Fruit fly (Drosophila melanogaster): ENCODE measurements around the gene mRpS2.

- TF ChIP-seq CG15710 (tag; optimal IDR thresholded peaks at IDR 0.05), result no peak
- no peak for TF ChIP-seq gl (tag; optimal IDR thresholded peaks at IDR 0.05)
Measured at dm6 chr2L:4835091-4835689, 15.0 kb downstream of the mRpS2 start, which contains the start of gene Ir25a.
